Worm (Caenorhabditis elegans) whole organism, L2 larva: ENCODE results near the gene smcr-8.

Experiments used
- C34F6.9 ChIP-seq: fragments of 150-350 bp; optimal IDR thresholded peaks from 2 replicates; lab custom pipeline; 2014; ENCODE audit warnings: missing biosample characterization, missing genetic modification characterization
- F13H6.1 ChIP-seq: sonication (generic microtip); optimal IDR thresholded peaks from 2 replicates; lab custom pipeline; 2016; ENCODE audit warnings: missing genetic modification characterization, missing compliant biosample characterization
- R02D3.7 ChIP-seq: fragments of 150-350 bp; optimal IDR thresholded peaks from 2 replicates; lab custom pipeline; 2014; ENCODE audit warnings: missing biosample characterization, missing genetic modification characterization
- Y55F3AM.14 ChIP-seq: fragments of 200-800 bp; sonication (Bioruptor generic); optimal IDR thresholded peaks from 2 replicates; lab custom pipeline; 2018; ENCODE audit warnings: mild to moderate bottlenecking, missing genetic modification characterization, missing compliant biosample characterization
- ZK546.5 ChIP-seq: sonication (generic microtip); optimal IDR thresholded peaks from 2 replicates; lab custom pipeline; 2017; ENCODE audit warnings: missing biosample characterization, missing genetic modification characterization
- alr-1 ChIP-seq: fragments of 150-350 bp; optimal IDR thresholded peaks from 2 replicates; lab custom pipeline; 2014; ENCODE audit warnings: missing biosample characterization, missing genetic modification characterization
- aly-2 ChIP-seq: fragments of 150-350 bp; optimal IDR thresholded peaks from 2 replicates; lab custom pipeline; 2014; ENCODE audit warnings: missing biosample characterization, missing genetic modification characterization
- ama-1 ChIP-seq: fragments of 150-350 bp; optimal IDR thresholded peaks from 2 replicates; lab custom pipeline; 2018; ENCODE audit warnings: inconsistent platforms
- blmp-1 ChIP-seq: sonication (generic microtip); optimal IDR thresholded peaks from 2 replicates; lab custom pipeline; 2017; ENCODE audit warnings: missing genetic modification characterization, mild to moderate bottlenecking, missing compliant biosample characterization, antibody characterized with exemption, moderate library complexity; ENCODE audit not compliant: insufficient read depth
- ceh-16 ChIP-seq: fragments of 150-350 bp; optimal IDR thresholded peaks from 2 replicates; lab custom pipeline; 2014; ENCODE audit warnings: missing biosample characterization, missing genetic modification characterization
- ceh-82 ChIP-seq: fragments of 150-350 bp; optimal IDR thresholded peaks from 2 replicates; lab custom pipeline; 2014; ENCODE audit warnings: missing biosample characterization, missing genetic modification characterization
- crh-2 ChIP-seq: sonication (generic microtip); optimal IDR thresholded peaks from 2 replicates; lab custom pipeline; 2017; ENCODE audit warnings: missing biosample characterization, missing genetic modification characterization
- dmd-4 ChIP-seq: sonication (generic microtip); optimal IDR thresholded peaks from 2 replicates; lab custom pipeline; 2017; ENCODE audit warnings: missing biosample characterization, missing genetic modification characterization
- egl-27 ChIP-seq: sonication (generic microtip); optimal IDR thresholded peaks from 3 replicates; lab custom pipeline; 2017; ENCODE audit warnings: missing biosample characterization, missing genetic modification reagents, missing genetic modification characterization
- elt-1 ChIP-seq: fragments of 150-350 bp; optimal IDR thresholded peaks from 2 replicates; lab custom pipeline; 2014; ENCODE audit warnings: missing biosample characterization, missing genetic modification characterization
- elt-3 ChIP-seq: sonication (generic microtip); optimal IDR thresholded peaks from 2 replicates; lab custom pipeline; 2017; ENCODE audit warnings: missing biosample characterization, missing genetic modification characterization
- fos-1 ChIP-seq: fragments of 150-350 bp; optimal IDR thresholded peaks from 2 replicates; lab custom pipeline; 2014; ENCODE audit warnings: missing biosample characterization, missing genetic modification characterization
- gmeb-1 ChIP-seq: fragments of 150-350 bp; optimal IDR thresholded peaks from 2 replicates; lab custom pipeline; 2014; ENCODE audit warnings: missing biosample characterization, missing genetic modification characterization
- lin-11 ChIP-seq: fragments of 150-350 bp; sonication (generic microtip); optimal IDR thresholded peaks from 2 replicates; lab custom pipeline; 2014; ENCODE audit warnings: missing biosample characterization, missing genetic modification characterization, inconsistent platforms, mixed read lengths
- lin-13 ChIP-seq: fragments of 150-350 bp; optimal IDR thresholded peaks from 2 replicates; lab custom pipeline; 2014; ENCODE audit warnings: missing biosample characterization, missing genetic modification reagents, missing genetic modification characterization
- lsy-2 ChIP-seq, 2 experiments: fragments of 150-350 bp in 1 of 2; sonication (generic microtip) in 1 of 2; optimal IDR thresholded peaks; 2 replicates each; lab custom pipeline; 2014 to 2017; ENCODE audit warnings: missing biosample characterization in 2 of 2, missing genetic modification characterization in 2 of 2
- mab-5 ChIP-seq: fragments of 150-350 bp; optimal IDR thresholded peaks from 2 replicates; lab custom pipeline; 2014; ENCODE audit warnings: missing biosample characterization, missing genetic modification characterization
- mbf-1 ChIP-seq: sonication (generic microtip); optimal IDR thresholded peaks from 2 replicates; lab custom pipeline; 2017; ENCODE audit warnings: missing biosample characterization, missing genetic modification characterization
- mdl-1 ChIP-seq, 2 experiments: fragments of 150-350 bp in 1 of 2; sonication (generic microtip) in 1 of 2; optimal IDR thresholded peaks; 2 replicates each; lab custom pipeline; 2017; ENCODE audit warnings: missing biosample characterization in 2 of 2, missing genetic modification characterization in 2 of 2
- nhr-10 ChIP-seq: sonication (generic microtip); optimal IDR thresholded peaks from 2 replicates; lab custom pipeline; 2017; ENCODE audit warnings: missing biosample characterization, missing genetic modification characterization
- nhr-11 ChIP-seq: fragments of 150-350 bp; optimal IDR thresholded peaks from 2 replicates; lab custom pipeline; 2014; ENCODE audit warnings: missing biosample characterization, missing genetic modification characterization
- nhr-12 ChIP-seq: fragments of 150-350 bp; optimal IDR thresholded peaks from 2 replicates; lab custom pipeline; 2014; ENCODE audit warnings: missing biosample characterization, missing genetic modification characterization
- nhr-129 ChIP-seq: fragments of 150-350 bp; optimal IDR thresholded peaks from 2 replicates; lab custom pipeline; 2014; ENCODE audit warnings: missing biosample characterization, missing genetic modification characterization
- nhr-21 ChIP-seq: fragments of 150-350 bp; optimal IDR thresholded peaks from 2 replicates; lab custom pipeline; 2014; ENCODE audit warnings: missing biosample characterization, missing genetic modification characterization
- nhr-23 ChIP-seq: fragments of 150-350 bp; optimal IDR thresholded peaks from 2 replicates; lab custom pipeline; 2014; ENCODE audit warnings: missing biosample characterization, missing genetic modification reagents, missing genetic modification characterization
- nhr-237 ChIP-seq: fragments of 150-350 bp; optimal IDR thresholded peaks from 2 replicates; lab custom pipeline; 2014; ENCODE audit warnings: missing biosample characterization, missing genetic modification characterization
- nhr-6 ChIP-seq: fragments of 150-350 bp; optimal IDR thresholded peaks from 2 replicates; lab custom pipeline; 2014; ENCODE audit warnings: missing biosample characterization, missing genetic modification characterization
- nhr-77 ChIP-seq: fragments of 150-350 bp; optimal IDR thresholded peaks from 2 replicates; lab custom pipeline; 2014; ENCODE audit warnings: missing biosample characterization, missing genetic modification characterization
- peb-1 ChIP-seq: fragments of 150-350 bp; optimal IDR thresholded peaks from 2 replicates; lab custom pipeline; 2014; ENCODE audit warnings: missing biosample characterization, missing genetic modification characterization
- sem-4 ChIP-seq: fragments of 150-350 bp; optimal IDR thresholded peaks from 2 replicates; lab custom pipeline; 2014; ENCODE audit warnings: missing biosample characterization, missing genetic modification reagents, missing genetic modification characterization
- skn-1 ChIP-seq: sonication (generic microtip); optimal IDR thresholded peaks from 2 replicates; lab custom pipeline; 2017; ENCODE audit warnings: missing biosample characterization, missing genetic modification characterization
- sma-3 ChIP-seq: sonication (generic microtip); optimal IDR thresholded peaks from 2 replicates; lab custom pipeline; 2016; ENCODE audit warnings: missing genetic modification reagents, missing genetic modification characterization, missing compliant biosample characterization
- sma-9 ChIP-seq, 2 experiments: fragments of 150-350 bp in 1 of 2; sonication (generic microtip) in 1 of 2; optimal IDR thresholded peaks; 2 replicates each; lab custom pipeline; 2014 to 2016; ENCODE audit warnings: missing genetic modification characterization in 2 of 2, mild to moderate bottlenecking in 1 of 2, missing biosample characterization in 1 of 2, missing compliant biosample characterization in 1 of 2, missing genetic modification reagents in 1 of 2, moderate library complexity in 1 of 2
- snpc-4 ChIP-seq: fragments of 150-350 bp; optimal IDR thresholded peaks from 2 replicates; lab custom pipeline; 2014; ENCODE audit warnings: missing biosample characterization, missing genetic modification characterization
- unc-39 ChIP-seq: fragments of 150-350 bp; optimal IDR thresholded peaks from 2 replicates; lab custom pipeline; 2014; ENCODE audit warnings: missing biosample characterization, missing genetic modification characterization
- unc-55 ChIP-seq: fragments of 150-350 bp; sonication (generic microtip); optimal IDR thresholded peaks from 3 replicates; lab custom pipeline; 2014; ENCODE audit warnings: missing biosample characterization, missing genetic modification reagents, missing genetic modification characterization
- unc-62 ChIP-seq: fragments of 150-350 bp; optimal IDR thresholded peaks from 2 replicates; lab custom pipeline; 2014; ENCODE audit warnings: missing biosample characterization, missing genetic modification reagents, missing genetic modification characterization
- zag-1 ChIP-seq: fragments of 150-350 bp; optimal IDR thresholded peaks from 2 replicates; lab custom pipeline; 2014; ENCODE audit warnings: missing biosample characterization, missing genetic modification characterization
- ztf-1 ChIP-seq: fragments of 200-800 bp; sonication (Bioruptor generic); conservative IDR thresholded peaks from 2 replicates; pipeline ENCODE4 v1.3.6; 2022; ENCODE audit warnings: missing genetic modification characterization, missing compliant biosample characterization
- ztf-11 ChIP-seq: sonication (generic microtip); optimal IDR thresholded peaks from 2 replicates; lab custom pipeline; 2017; ENCODE audit warnings: missing biosample characterization, missing genetic modification characterization
- ztf-4 ChIP-seq: fragments of 150-350 bp; optimal IDR thresholded peaks from 2 replicates; lab custom pipeline; 2014; ENCODE audit warnings: missing biosample characterization, missing genetic modification characterization

smcr-8 gene

DNA sequence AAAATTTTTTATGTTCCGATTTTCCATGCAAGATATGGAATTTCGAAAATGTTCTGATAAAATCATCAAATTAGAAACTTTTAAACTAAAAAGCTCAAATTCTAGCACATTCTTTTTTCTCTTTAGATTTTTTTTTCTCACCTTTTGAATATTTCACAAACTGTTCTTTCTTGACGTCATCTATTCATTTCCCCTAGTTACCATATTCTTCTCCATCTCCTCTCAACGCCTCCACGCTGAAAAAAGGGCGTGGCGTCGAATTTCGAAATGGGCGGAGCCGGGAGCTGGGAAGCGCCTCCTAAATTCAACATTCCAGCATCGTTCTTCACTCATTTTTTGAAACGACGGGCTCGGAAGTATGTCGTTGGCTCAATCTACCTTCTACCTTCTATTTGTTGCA, 42.9 kb downstream of the smcr-8 start, which contains the start of gene nlp-43:
Gene nlp-43, plus strand, starts transcription at position 301 of the 400 bp plus-strand sequence.
- TF ChIP-seq unc-39 (tag; lab: Kevin White, UChicago) (no peak), ZK546.5 (tag; lab: Kevin White, UChicago) (no peak), unc-55 (GFP tag; lab: Kevin White, UChicago) (no peak), gmeb-1 (no peak), unc-62 (GFP tag; lab: Kevin White, UChicago) (no peak), peb-1 (no peak), sem-4 (tag; lab: Kevin White, UChicago) (no peak), nhr-23 (tag; lab: Kevin White, UChicago) (no peak), R02D3.7 (tag; lab: Kevin White, UChicago) (no peak), F13H6.1 (no peak), crh-2 (no peak), lin-11 (tag; lab: Kevin White, UChicago) (no peak), mbf-1 (no peak), egl-27 (no peak), nhr-237 (no peak), nhr-10 (tag; lab: Kevin White, UChicago) (no peak)

DNA sequence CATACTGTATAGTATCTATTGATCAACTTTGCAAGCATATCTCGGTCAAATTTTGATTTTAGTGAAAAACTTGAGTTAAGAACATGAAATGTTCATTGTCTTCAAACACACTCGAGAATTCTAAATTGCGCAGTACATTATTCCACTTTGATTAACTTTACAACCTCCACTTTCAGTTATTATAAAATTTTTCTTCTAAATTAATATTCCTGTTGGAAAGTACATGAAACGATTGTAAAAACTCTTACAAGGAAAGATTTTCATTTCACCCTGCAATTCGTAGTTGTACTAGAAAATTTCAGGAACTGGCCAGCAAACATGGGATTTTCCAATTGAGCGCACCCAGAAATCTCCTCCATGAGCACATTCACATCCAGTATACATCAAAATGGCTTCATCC, 45.5 kb downstream of the smcr-8 start, which contains the start of gene C45G9.14:
Gene C45G9.14, plus strand, starts transcription at position 301 of the 400 bp plus-strand sequence.
- no peak for TF ChIP-seq sma-9 (GFP tag; optimal IDR thresholded peaks at IDR 0.05; lab: Kevin White, UChicago)
- TF ChIP-seq sma-9 (tag; optimal IDR thresholded peaks at IDR 0.05; lab: Kevin White, UChicago) = no peak
- no peak for TF ChIP-seq elt-3 (tag; lab: Kevin White, UChicago)
- TF ChIP-seq mdl-1 (tag; optimal IDR thresholded peaks at IDR 0.05; lab: Kevin White, UChicago) = no peak
- TF ChIP-seq peb-1 = no peak
- no peak for TF ChIP-seq C34F6.9 (tag; lab: Kevin White, UChicago)
- no peak for TF ChIP-seq nhr-21 (tag; lab: Kevin White, UChicago)
- no peak for TF ChIP-seq ZK546.5 (tag; lab: Kevin White, UChicago)
- no peak for TF ChIP-seq nhr-77 (tag; lab: Kevin White, UChicago)
- TF ChIP-seq gmeb-1 = no peak
- no peak for TF ChIP-seq lin-13 (GFP tag; lab: Kevin White, UChicago)
- no peak for TF ChIP-seq unc-39 (tag; lab: Kevin White, UChicago)

DNA sequence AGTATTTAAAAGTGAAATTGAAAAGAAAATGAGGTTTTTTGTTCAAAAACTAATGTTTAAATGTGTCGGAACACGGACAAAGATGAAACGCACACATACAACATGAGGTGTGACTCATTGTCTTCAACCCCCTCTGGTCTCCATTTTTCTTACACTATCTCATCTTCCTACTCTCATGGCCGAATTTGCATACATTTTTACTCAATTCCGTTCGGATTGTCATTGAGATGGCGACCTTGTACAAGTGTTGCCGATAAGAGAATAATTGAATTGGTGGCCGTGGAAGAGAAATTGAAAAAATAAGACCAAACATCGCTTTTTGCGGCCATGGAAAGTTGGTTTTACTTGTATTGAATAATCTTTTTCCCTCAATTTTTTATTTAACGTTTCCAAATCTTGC, 48.0 kb downstream of the smcr-8 start, which contains the start of gene txbp-3:
Gene txbp-3, minus strand, starts transcription at position 285 of the 400 bp plus-strand sequence.
- TF ChIP-seq ama-1 (lab: Kevin White, UChicago) = no peak
- peak; percentile 36 for TF ChIP-seq F13H6.1
- TF ChIP-seq sma-9 (GFP tag; optimal IDR thresholded peaks at IDR 0.05; lab: Kevin White, UChicago) = peak; percentile 41
- no peak for TF ChIP-seq sma-9 (tag; optimal IDR thresholded peaks at IDR 0.05; lab: Kevin White, UChicago)
- TF ChIP-seq nhr-11 (tag; lab: Kevin White, UChicago) = no peak
- TF ChIP-seq C34F6.9 (tag; lab: Kevin White, UChicago) = peak; percentile 71
- TF ChIP-seq nhr-21 (tag; lab: Kevin White, UChicago) = no peak
- TF ChIP-seq elt-1 (tag; lab: Kevin White, UChicago) = no peak
- TF ChIP-seq fos-1 (tag; lab: Kevin White, UChicago) = peak; percentile 99
- no peak for TF ChIP-seq peb-1
- TF ChIP-seq mbf-1 = no peak
- TF ChIP-seq nhr-237 = no peak
- TF ChIP-seq Y55F3AM.14 = no peak
- TF ChIP-seq zag-1 (tag; lab: Kevin White, UChicago) = no peak
- TF ChIP-seq nhr-12 = no peak
- TF ChIP-seq dmd-4 (tag; lab: Kevin White, UChicago) = no peak
- TF ChIP-seq lin-13 (GFP tag; lab: Kevin White, UChicago) = peak; percentile 60
- peak; percentile 3 for TF ChIP-seq gmeb-1
- TF ChIP-seq snpc-4 (tag; lab: Kevin White, UChicago) = peak; percentile 5
- no peak for TF ChIP-seq aly-2 (tag; lab: Kevin White, UChicago)
- no peak for TF ChIP-seq unc-39 (tag; lab: Kevin White, UChicago)
- TF ChIP-seq blmp-1 (tag; lab: Kevin White, UChicago) = no peak
- no peak for TF ChIP-seq ztf-11 (tag; lab: Kevin White, UChicago)
- TF ChIP-seq mdl-1 (tag; optimal IDR thresholded peaks at IDR 0.05; lab: Kevin White, UChicago) = no peak
- no peak for TF ChIP-seq elt-3 (tag; lab: Kevin White, UChicago)
- TF ChIP-seq lsy-2 (tag; optimal IDR thresholded peaks at IDR 0.05; lab: Kevin White, UChicago) = peak in 1 of 2 experiments; percentile 52
- TF ChIP-seq ztf-4 = no peak
- no peak for TF ChIP-seq nhr-10 (tag; lab: Kevin White, UChicago)
- TF ChIP-seq R02D3.7 (tag; lab: Kevin White, UChicago) = no peak
- peak; percentile 28 for TF ChIP-seq nhr-129 (tag; lab: Kevin White, UChicago)
- no peak for TF ChIP-seq ZK546.5 (tag; lab: Kevin White, UChicago)
- TF ChIP-seq crh-2 = peak; percentile 70
- no peak for TF ChIP-seq nhr-6 (tag; lab: Kevin White, UChicago)
- TF ChIP-seq unc-55 (GFP tag; lab: Kevin White, UChicago) = peak; percentile 74
- no peak for TF ChIP-seq skn-1 (tag; lab: Kevin White, UChicago)
- no peak for TF ChIP-seq sma-3 (GFP tag; lab: Kevin White, UChicago)
- TF ChIP-seq nhr-23 (tag; lab: Kevin White, UChicago) = no peak
- no peak for TF ChIP-seq mab-5
- no peak for TF ChIP-seq ceh-82 (tag; lab: Kevin White, UChicago)
- TF ChIP-seq ztf-1 (GFP tag; lab: Robert Waterston, UW) = no peak
- TF ChIP-seq sem-4 (tag; lab: Kevin White, UChicago) = peak; percentile 17
- peak; percentile 40 for TF ChIP-seq ceh-16 (tag; lab: Kevin White, UChicago)
- no peak for TF ChIP-seq alr-1
- no peak for TF ChIP-seq lin-11 (tag; lab: Kevin White, UChicago)
- no peak for TF ChIP-seq egl-27
